Fruit fly (Drosophila melanogaster): ENCODE data around the gene CG32264.

CG32264 gene

dm6 chr3L:3824790-3825484 lies 18.7 kb upstream of the CG32264 start, which contains the start of gene Rdh (continued):
- TF ChIP-seq Rx (GFP tag; IDR thresholded peaks at IDR 0.05) (no peak), sna (GFP tag; IDR thresholded peaks at IDR 0.05; ENCODE audit: partially characterized antibody) (no peak), ham (GFP tag; IDR thresholded peaks at IDR 0.05) (no peak), Hsf (GFP tag; optimal IDR thresholded peaks at IDR 0.05) (peak; percentile 69), CG10366 (GFP tag; IDR thresholded peaks at IDR 0.05) (peak; percentile 39; the same call in 1 of the 2 replicates), prd (optimal IDR thresholded peaks at IDR 0.05) (no peak), prd (GFP tag; IDR thresholded peaks at IDR 0.05) (peak; percentile 79), chn (GFP tag; optimal IDR thresholded peaks at IDR 0.05) (peak; percentile 34), CG32532 (GFP tag; IDR thresholded peaks at IDR 0.05) (peak; percentile 49; the same call in 1 of the 2 replicates), Jarid2 (GFP tag; optimal IDR thresholded peaks at IDR 0.05) (no peak), shn (GFP tag; optimal IDR thresholded peaks at IDR 0.05) (no peak), CG1024 (GFP tag; IDR thresholded peaks at IDR 0.05) (no peak), stc (GFP tag; IDR thresholded peaks at IDR 0.05) (peak; percentile 56), CG2199 (GFP tag; IDR thresholded peaks at IDR 0.05) (no peak), CG8478 (optimal IDR thresholded peaks at IDR 0.05) (no peak), Dfd (GFP tag; optimal IDR thresholded peaks at IDR 0.05) (no peak), CG1602 (GFP tag; optimal IDR thresholded peaks at IDR 0.05) (peak; percentile 66), gcm2 (GFP tag; optimal IDR thresholded peaks at IDR 0.05) (no peak), Taf1 (GFP tag; IDR thresholded peaks at IDR 0.05) (0 out of 2 replicates have a peak, but pooled peaks have one; percentile 10), ab (GFP tag; optimal IDR thresholded peaks at IDR 0.05) (no peak), tna (GFP tag; IDR thresholded peaks at IDR 0.05; ENCODE audit: partially characterized antibody) (no peak), Deaf1 (tag; optimal IDR thresholded peaks at IDR 0.05) (no peak), vfl (GFP tag; optimal IDR thresholded peaks at IDR 0.05) (peak; percentile 22)

- TF ChIP-seq Bdp1 (GFP tag; optimal IDR thresholded peaks at IDR 0.05) (no peak), sens (GFP tag) (peak; percentile 61), insv (GFP tag; optimal IDR thresholded peaks at IDR 0.05) (peak; percentile 80 to 95), gsb (GFP tag; IDR thresholded peaks at IDR 0.05) (no peak), usp (GFP tag; optimal IDR thresholded peaks at IDR 0.05) (no peak), da (GFP tag; optimal IDR thresholded peaks at IDR 0.05) (no peak), CG10366 (GFP tag; IDR thresholded peaks at IDR 0.05) (no peak), CG15269 (tag; optimal IDR thresholded peaks at IDR 0.05) (no peak), CG4820 (GFP tag; optimal IDR thresholded peaks at IDR 0.05) (no peak), CG7839 (tag; optimal IDR thresholded peaks at IDR 0.05) (no peak), CG18011 (GFP tag; optimal IDR thresholded peaks at IDR 0.05) (no peak), CTCF (GFP tag; optimal IDR thresholded peaks at IDR 0.05) (peak; percentile 42), Pdp1 (GFP tag; optimal IDR thresholded peaks at IDR 0.05) (peak in 1 of 2 experiments; percentile 40), CG10654 (GFP tag; optimal IDR thresholded peaks at IDR 0.05) (no peak), slp2 (GFP tag; optimal IDR thresholded peaks at IDR 0.05) (no peak), Jarid2 (GFP tag; optimal IDR thresholded peaks at IDR 0.05) (peak; percentile 11), Atf3 (GFP tag; optimal IDR thresholded peaks at IDR 0.05) (no peak), eyg (GFP tag; optimal IDR thresholded peaks at IDR 0.05) (no peak), Awh (GFP tag; IDR thresholded peaks at IDR 0.05) (no peak), chn (GFP tag; optimal IDR thresholded peaks at IDR 0.05) (no peak), Side (GFP tag; optimal IDR thresholded peaks at IDR 0.05) (no peak), exex (tag; optimal IDR thresholded peaks at IDR 0.05) (no peak), NK7.1 (GFP tag; optimal IDR thresholded peaks at IDR 0.05) (no peak), CG1602 (GFP tag; optimal IDR thresholded peaks at IDR 0.05) (no peak), crol (GFP tag; IDR thresholded peaks at IDR 0.05) (no peak), CG3065 (GFP tag; optimal IDR thresholded peaks at IDR 0.05) (no peak), pfk (GFP tag; optimal IDR thresholded peaks at IDR 0.05) (no peak), CG31365 (tag; optimal IDR thresholded peaks at IDR 0.05) (no peak), CrebB (tag; optimal IDR thresholded peaks at IDR 0.05) (no peak), shn (GFP tag; optimal IDR thresholded peaks at IDR 0.05) (no peak), amos (GFP tag; IDR thresholded peaks at IDR 0.05; ENCODE audit: partially characterized antibody) (peak; percentile 98), stc (GFP tag; IDR thresholded peaks at IDR 0.05) (no peak), nerfin-1 (tag; optimal IDR thresholded peaks at IDR 0.05) (peak; percentile 4)
Measured at dm6 chr3L:3818566-3819325, 12.5 kb upstream of the CG32264 start, which contains the start of gene enc. enc (plus strand) TSS chr3L:3818679.
